Fruit fly (Drosophila melanogaster) whole organism, pupa: ENCODE measurements around the gene Jon99Fi.

Source experiments
- CG10348 ChIP-seq: fragments of 200-800 bp; sonication (Bioruptor generic); IDR thresholded peaks from 2 replicates; pipeline ENCODE4 v1.3.6; 2022; ENCODE audit warnings: missing biosample characterization, missing genetic modification characterization
- CG12605 ChIP-seq: fragments of 200-800 bp; sonication (Bioruptor generic); IDR thresholded peaks from 2 replicates; pipeline ENCODE4 v1.3.6; 2022; ENCODE audit warnings: missing biosample characterization, missing genetic modification characterization
- CG13204 ChIP-seq: fragments of 200-800 bp; sonication (Bioruptor generic); optimal IDR thresholded peaks from 2 replicates; lab custom pipeline; 2018; ENCODE audit warnings: missing biosample characterization, mild to moderate bottlenecking, missing genetic modification characterization, moderate library complexity
- CG14655 ChIP-seq: fragments of 200-800 bp; sonication (Bioruptor generic); optimal IDR thresholded peaks from 3 replicates; lab custom pipeline; 2017; ENCODE audit warnings: mild to moderate bottlenecking, missing biosample characterization, missing genetic modification reagents, missing genetic modification characterization
- CG15710 ChIP-seq: fragments of 200-800 bp; sonication (Bioruptor generic); optimal IDR thresholded peaks from 2 replicates; lab custom pipeline; 2018; ENCODE audit warnings: missing biosample characterization, mild to moderate bottlenecking, missing genetic modification characterization, moderate library complexity
- CG17806 ChIP-seq: fragments of 200-800 bp; sonication (Bioruptor generic); optimal IDR thresholded peaks from 2 replicates; lab custom pipeline; 2018; ENCODE audit warnings: missing biosample characterization, mild to moderate bottlenecking, missing genetic modification characterization, moderate library complexity
- CG32121 ChIP-seq: fragments of 200-800 bp; sonication (Bioruptor generic); IDR thresholded peaks from 2 replicates; pipeline ENCODE4 v1.3.6; 2022; ENCODE audit warnings: missing biosample characterization, missing genetic modification characterization
- CG34367 ChIP-seq: fragments of 200-800 bp; sonication (Bioruptor generic); optimal IDR thresholded peaks from 2 replicates; lab custom pipeline; 2018; ENCODE audit warnings: missing biosample characterization, mild to moderate bottlenecking, missing genetic modification characterization
- CG4496 ChIP-seq: fragments of 200-800 bp; sonication (Bioruptor generic); IDR thresholded peaks from 3 replicates; pipeline ENCODE4 v1.3.6; 2022; ENCODE audit warnings: missing biosample characterization, missing genetic modification characterization
- CG8159 ChIP-seq: fragments of 200-800 bp; sonication (Bioruptor generic); optimal IDR thresholded peaks from 3 replicates; lab custom pipeline; 2018; ENCODE audit warnings: missing biosample characterization, mild to moderate bottlenecking, missing genetic modification characterization, moderate library complexity
- CG8301 ChIP-seq: fragments of 200-800 bp; sonication (Bioruptor generic); optimal IDR thresholded peaks from 2 replicates; lab custom pipeline; 2018; ENCODE audit warnings: missing biosample characterization, mild to moderate bottlenecking, missing genetic modification characterization
- CG9948 ChIP-seq: fragments of 200-800 bp; sonication (Bioruptor generic); optimal IDR thresholded peaks from 2 replicates; lab custom pipeline; 2018; ENCODE audit warnings: missing biosample characterization, mild to moderate bottlenecking, missing genetic modification characterization, moderate library complexity
- EcR ChIP-seq: fragments of 200-800 bp; sonication (Bioruptor generic); optimal IDR thresholded peaks from 3 replicates; lab custom pipeline; 2019; ENCODE audit warnings: missing biosample characterization, missing genetic modification characterization, mild to moderate bottlenecking, moderate library complexity, missing genetic modification reagents
- Ets98B ChIP-seq: fragments of 200-800 bp; sonication (Bioruptor generic); IDR thresholded peaks from 2 replicates; pipeline ENCODE4 v1.3.6; 2022; ENCODE audit warnings: missing biosample characterization, missing genetic modification characterization
- Pif1A ChIP-seq: fragments of 200-800 bp; sonication (Bioruptor generic); optimal IDR thresholded peaks from 3 replicates; lab custom pipeline; 2016; ENCODE audit warnings: missing biosample characterization, missing genetic modification characterization
- Pif1B ChIP-seq: fragments of 200-800 bp; sonication (Bioruptor generic); optimal IDR thresholded peaks from 3 replicates; lab custom pipeline; 2016; ENCODE audit warnings: missing biosample characterization, missing genetic modification characterization
- Snoo ChIP-seq: fragments of 200-800 bp; sonication (Bioruptor generic); optimal IDR thresholded peaks from 3 replicates; lab custom pipeline; 2017; ENCODE audit warnings: missing biosample characterization, mild to moderate bottlenecking, missing genetic modification characterization, inconsistent platforms
- fd96Ca ChIP-seq: fragments of 200-800 bp; sonication (Bioruptor generic); IDR thresholded peaks from 3 replicates; pipeline ENCODE4 v1.3.6; 2022; ENCODE audit warnings: missing biosample characterization, missing genetic modification characterization
- gl ChIP-seq: fragments of 200-800 bp; sonication (Bioruptor generic); optimal IDR thresholded peaks from 2 replicates; lab custom pipeline; 2018; ENCODE audit warnings: missing biosample characterization, mild to moderate bottlenecking, missing genetic modification characterization
- rn ChIP-seq: fragments of 200-800 bp; sonication (Bioruptor generic); IDR thresholded peaks from 2 replicates; pipeline ENCODE4 v1.3.6; 2022; ENCODE audit warnings: missing biosample characterization, missing genetic modification characterization

Jon99Fi gene

dm6 chr3R:30464244-30464643 lies 24.5 kb upstream of the Jon99Fi start:
- TF ChIP-seq rn (GFP tag; lab: Robert Waterston, UW) (no peak), CG9948 (tag; lab: Kevin White, UChicago) (no peak), CG8159 (tag; lab: Kevin White, UChicago) (no peak), CG32121 (GFP tag; lab: Robert Waterston, UW) (no peak), CG14655 (GFP tag; lab: Kevin White, UChicago) (no peak), Pif1B (GFP tag; lab: Kevin White, UChicago) (no peak), CG15710 (tag; lab: Kevin White, UChicago) (no peak), Snoo (tag; lab: Kevin White, UChicago) (no peak), CG34367 (no peak)

dm6 chr3R:30465775-30466494 lies 22.8 kb upstream of the Jon99Fi start, which contains the start of gene PH4alphaEFB:
TSS of gene PH4alphaEFB (plus strand) at chr3R:30466050.
- TF ChIP-seq CG12605 (peak; percentile 53; the same call in 1 of the 2 replicates), CG14655 (GFP tag; lab: Kevin White, UChicago) (no peak), gl (peak; percentile 1), rn (GFP tag; lab: Robert Waterston, UW) (no peak), EcR (GFP tag; lab: Kevin White, UChicago) (peak; percentile 72)

DNA sequence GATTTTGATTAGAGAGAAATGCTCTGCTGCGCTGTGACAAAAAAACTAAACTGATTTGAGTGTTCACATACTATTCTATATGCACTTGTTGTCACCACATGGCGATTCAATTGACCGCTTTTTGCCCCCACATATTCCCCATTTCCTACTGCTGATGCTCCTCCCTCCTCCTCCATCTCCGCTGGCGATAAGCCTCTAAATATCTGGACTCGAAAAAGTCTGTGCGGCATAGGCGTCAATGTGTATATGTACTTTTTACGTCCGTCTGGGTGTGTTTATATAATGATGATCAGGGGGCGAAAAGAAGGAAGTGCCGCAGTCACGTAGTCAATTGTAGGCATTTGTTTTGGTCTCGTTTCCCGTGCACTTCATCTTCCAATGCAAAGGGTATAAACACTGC lies 22.2 kb upstream of the Jon99Fi start:
- TF ChIP-seq CG4496 (GFP tag; lab: Robert Waterston, UW): peak; percentile 14; the same call in 1 of the 3 replicates
- peak; percentile 38; the same call in 1 of the 3 replicates for TF ChIP-seq fd96Ca
- no peak for TF ChIP-seq Pif1B (GFP tag; lab: Kevin White, UChicago)
- TF ChIP-seq CG9948 (tag; lab: Kevin White, UChicago): no peak
- no peak for TF ChIP-seq Snoo (tag; lab: Kevin White, UChicago)

DNA sequence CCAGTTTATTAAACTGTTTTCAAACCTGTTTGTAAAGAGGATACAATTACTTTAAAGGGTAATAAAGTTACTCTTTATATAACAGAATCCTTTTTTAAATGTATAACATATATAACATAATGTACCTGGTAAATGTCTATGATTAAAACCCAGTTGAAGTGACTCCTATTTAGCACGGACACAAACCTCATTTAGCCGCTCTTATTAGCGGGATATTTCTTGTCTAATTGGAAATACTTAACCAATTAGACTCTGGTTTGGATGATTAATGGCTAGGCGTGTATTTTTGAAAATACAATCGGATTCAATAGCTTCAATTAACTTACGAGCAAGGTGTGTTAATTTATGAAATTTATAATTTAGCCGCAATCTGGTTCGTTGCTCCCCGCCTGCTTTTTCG lies 21.7 kb upstream of the Jon99Fi start:
- no peak for TF ChIP-seq CG8301 (tag; lab: Kevin White, UChicago)
- no peak for TF ChIP-seq CG10348 (GFP tag; lab: Robert Waterston, UW)
- no peak for TF ChIP-seq gl
- TF ChIP-seq Snoo (tag; lab: Kevin White, UChicago): no peak

- TF ChIP-seq CG15710 (tag; lab: Kevin White, UChicago) (no peak), fd96Ca (no peak), CG8159 (tag; lab: Kevin White, UChicago) (no peak), Ets98B (GFP tag; lab: Robert Waterston, UW) (no peak), CG13204 (no peak), CG32121 (GFP tag; lab: Robert Waterston, UW) (no peak), CG14655 (GFP tag; lab: Kevin White, UChicago) (no peak), rn (GFP tag; lab: Robert Waterston, UW) (no peak), CG34367 (no peak), CG9948 (tag; lab: Kevin White, UChicago) (no peak), gl (no peak), CG8301 (tag; lab: Kevin White, UChicago) (no peak), Pif1A (no peak), CG4496 (GFP tag; lab: Robert Waterston, UW) (no peak), CG10348 (GFP tag; lab: Robert Waterston, UW) (no peak), EcR (GFP tag; lab: Kevin White, UChicago) (no peak)
Measured at dm6 chr3R:30470690-30471089, 18.1 kb upstream of the Jon99Fi start.

DNA sequence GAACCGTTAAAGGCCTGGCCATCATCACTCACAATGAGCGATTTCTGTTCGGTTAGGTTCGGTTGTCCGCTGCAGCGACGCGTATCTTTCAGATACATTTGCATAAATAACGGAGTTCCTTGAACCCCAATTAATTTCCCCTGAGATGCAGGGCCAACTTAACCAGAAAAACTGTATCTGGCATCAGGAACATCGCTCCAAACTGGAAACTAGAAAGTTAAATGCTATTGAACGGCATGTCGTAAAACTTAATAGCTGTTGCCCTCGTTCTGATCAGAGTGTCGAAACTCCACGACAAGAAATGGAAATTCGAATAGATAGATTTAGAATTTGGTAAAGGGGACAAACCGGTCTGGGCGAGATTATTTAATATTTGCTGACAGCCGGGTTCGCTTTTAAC lies 16.4 kb upstream of the Jon99Fi start:
- TF ChIP-seq Pif1B (GFP tag; lab: Kevin White, UChicago) (no peak), EcR (GFP tag; lab: Kevin White, UChicago) (peak; percentile 59), Ets98B (GFP tag; lab: Robert Waterston, UW) (no peak), CG13204 (no peak)

dm6 chr3R:30474667-30475213 lies 14.0 kb upstream of the Jon99Fi start:
- TF ChIP-seq CG17806 (no peak), CG15710 (tag; lab: Kevin White, UChicago) (no peak), Pif1A (no peak), CG9948 (tag; lab: Kevin White, UChicago) (no peak), CG8159 (tag; lab: Kevin White, UChicago) (no peak), CG14655 (GFP tag; lab: Kevin White, UChicago) (no peak), CG4496 (GFP tag; lab: Robert Waterston, UW) (no peak), CG34367 (no peak), CG8301 (tag; lab: Kevin White, UChicago) (no peak), fd96Ca (no peak), CG32121 (GFP tag; lab: Robert Waterston, UW) (no peak), Pif1B (GFP tag; lab: Kevin White, UChicago) (no peak), CG13204 (no peak)
- TF ChIP-seq, all 21 proteins: peak for 0
